Worm (Caenorhabditis elegans): ENCODE results near the gene srlf-26.
A peak's percentile ranks its signal among the peaks of the same experiment; 100 is the strongest.

The srlf-26 gene

DNA sequence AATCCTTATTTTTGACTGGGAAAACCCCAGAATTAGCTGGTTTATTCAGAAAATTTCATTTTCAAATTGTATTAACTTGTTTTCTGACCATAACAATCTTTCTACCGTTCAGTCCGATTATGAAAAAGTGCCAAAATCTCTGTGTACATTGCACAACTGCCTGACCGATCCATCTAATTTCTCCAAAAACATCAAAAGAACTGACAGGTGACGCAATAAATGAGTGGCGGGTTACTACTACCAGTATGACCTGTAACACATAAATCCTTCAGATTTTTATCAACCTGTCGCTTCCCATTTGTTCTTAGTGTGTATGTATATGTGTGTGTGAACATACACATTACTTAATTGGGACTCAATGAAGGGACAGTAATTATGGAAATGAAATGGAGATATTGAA lies 38.0 kb downstream of the srlf-26 start:
- TF ChIP-seq unc-55 (GFP tag; optimal IDR thresholded peaks at IDR 0.05), result peak; percentile 97
- no peak for TF ChIP-seq pha-4 (tag; optimal IDR thresholded peaks at IDR 0.05)
- TF ChIP-seq npax-4 (tag; optimal IDR thresholded peaks at IDR 0.05), result no peak
- TF ChIP-seq ceh-6 (GFP tag; optimal IDR thresholded peaks at IDR 0.05), result no peak
- TF ChIP-seq ceh-48 (tag; optimal IDR thresholded peaks at IDR 0.05), result no peak
- no peak for TF ChIP-seq hlh-30 (tag; optimal IDR thresholded peaks at IDR 0.05; ENCODE audit: insufficient read depth)
- no peak for TF ChIP-seq pag-3 (tag; optimal IDR thresholded peaks at IDR 0.05; ENCODE audit: borderline replicate concordance)
- no peak for TF ChIP-seq unc-3 (GFP tag; conservative IDR thresholded peaks at IDR 0.05)
- TF ChIP-seq unc-3 (tag; optimal IDR thresholded peaks at IDR 0.05), result no peak

DNA sequence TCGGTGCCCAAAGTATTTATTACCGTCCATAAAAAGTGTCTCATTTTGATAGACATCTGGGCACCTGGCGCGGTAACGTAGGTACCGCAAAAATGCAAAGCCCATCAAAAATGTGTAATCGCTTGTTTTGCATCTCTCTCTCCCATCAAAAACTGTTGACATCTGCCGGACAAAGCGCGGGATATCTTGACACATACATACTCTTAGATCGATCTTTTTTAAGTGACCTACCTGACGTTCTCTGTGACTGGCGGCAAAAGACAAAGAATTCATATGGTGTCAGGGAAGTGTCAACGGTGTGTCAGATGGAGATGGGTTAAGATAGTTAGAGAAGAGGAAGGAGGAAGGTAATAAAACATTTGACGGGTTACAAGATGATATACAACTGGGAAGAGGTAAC lies 40.2 kb downstream of the srlf-26 start:
- TF ChIP-seq ceh-48 (tag; optimal IDR thresholded peaks at IDR 0.05) (no peak), hlh-15 (tag; optimal IDR thresholded peaks at IDR 0.05) (no peak), rnt-1 (tag; optimal IDR thresholded peaks at IDR 0.05) (peak; percentile 88), syd-9 (tag; optimal IDR thresholded peaks at IDR 0.05) (no peak), dmd-4 (tag; optimal IDR thresholded peaks at IDR 0.05; ENCODE audit: borderline replicate concordance) (no peak), ceh-19 (GFP tag; optimal IDR thresholded peaks at IDR 0.05) (no peak), F13H6.1 (tag; optimal IDR thresholded peaks at IDR 0.05) (no peak), Y22D7AL.16 (tag; optimal IDR thresholded peaks at IDR 0.05) (no peak), pag-3 (tag; optimal IDR thresholded peaks at IDR 0.05; ENCODE audit: borderline replicate concordance) (no peak), unc-55 (GFP tag; optimal IDR thresholded peaks at IDR 0.05) (peak; percentile 98), ceh-22 (tag; optimal IDR thresholded peaks at IDR 0.05) (no peak), pha-2 (tag; optimal IDR thresholded peaks at IDR 0.05) (no peak), ceh-24 (tag; optimal IDR thresholded peaks at IDR 0.05) (no peak), sox-4 (tag; optimal IDR thresholded peaks at IDR 0.05) (no peak), unc-86 (tag; optimal IDR thresholded peaks at IDR 0.05) (no peak), sdc-2 (tag; optimal IDR thresholded peaks at IDR 0.05) (no peak), ceh-14 (tag; optimal IDR thresholded peaks at IDR 0.05) (no peak), pqm-1 (tag; optimal IDR thresholded peaks at IDR 0.05) (no peak), ceh-45 (GFP tag; IDR thresholded peaks at IDR 0.05) (no peak), unc-42 (tag; optimal IDR thresholded peaks at IDR 0.05) (no peak), nfya-1 (tag; optimal IDR thresholded peaks at IDR 0.05) (no peak), tbx-2 (tag; optimal IDR thresholded peaks at IDR 0.05) (peak; percentile 18)

DNA sequence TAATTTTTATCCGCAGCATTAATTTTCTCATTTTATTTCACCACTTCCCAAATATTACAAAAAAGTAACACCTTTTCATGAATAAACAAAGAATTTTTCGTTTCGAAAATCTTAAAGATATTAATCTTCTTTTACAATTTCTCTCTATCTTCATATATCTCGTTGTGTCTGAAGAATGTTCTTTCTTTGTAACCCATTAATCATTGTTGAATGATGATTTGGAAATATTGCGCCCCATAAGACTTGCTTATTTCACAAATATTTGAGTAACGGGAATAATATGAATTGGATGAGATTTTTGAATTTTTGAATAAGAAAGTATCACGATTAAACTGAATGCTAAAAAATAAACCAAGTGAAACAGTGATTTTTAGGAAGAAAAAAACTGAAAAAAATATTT lies 42.3 kb downstream of the srlf-26 start:
- no peak for TF ChIP-seq elt-4 (tag; optimal IDR thresholded peaks at IDR 0.05)
- no peak for TF ChIP-seq pha-4 (tag; optimal IDR thresholded peaks at IDR 0.05)
- TF ChIP-seq pax-1 (tag; optimal IDR thresholded peaks at IDR 0.05), result no peak
- TF ChIP-seq ceh-30 (tag; optimal IDR thresholded peaks at IDR 0.05), result no peak
- TF ChIP-seq lim-6 (tag; optimal IDR thresholded peaks at IDR 0.05), result no peak
- TF ChIP-seq unc-55 (GFP tag; optimal IDR thresholded peaks at IDR 0.05), result peak; percentile 61
- TF ChIP-seq ceh-19 (GFP tag; optimal IDR thresholded peaks at IDR 0.05), result no peak
- TF ChIP-seq mec-3 (tag; optimal IDR thresholded peaks at IDR 0.05; ENCODE audit: borderline replicate concordance), result no peak

- TF ChIP-seq zip-5 (tag; optimal IDR thresholded peaks at IDR 0.05) (no peak), odd-2 (tag; optimal IDR thresholded peaks at IDR 0.05) (no peak), F13H6.1 (tag; optimal IDR thresholded peaks at IDR 0.05) (no peak), ahr-1 (tag; optimal IDR thresholded peaks at IDR 0.05) (no peak), fax-1 (tag; optimal IDR thresholded peaks at IDR 0.05) (no peak), elt-2 (tag; optimal IDR thresholded peaks at IDR 0.05) (no peak), nhr-232 (tag; optimal IDR thresholded peaks at IDR 0.05) (no peak), pha-2 (tag; optimal IDR thresholded peaks at IDR 0.05) (no peak), ceh-18 (tag; optimal IDR thresholded peaks at IDR 0.05) (no peak), T23F11.4 (GFP tag; optimal IDR thresholded peaks at IDR 0.05) (no peak), ceh-9 (tag; optimal IDR thresholded peaks at IDR 0.05) (no peak), unc-86 (tag; optimal IDR thresholded peaks at IDR 0.05) (no peak), ceh-48 (tag; optimal IDR thresholded peaks at IDR 0.05) (no peak), C08G9.2 (tag; optimal IDR thresholded peaks at IDR 0.05) (no peak), ztf-16 (tag; optimal IDR thresholded peaks at IDR 0.05) (no peak), ets-4 (tag; optimal IDR thresholded peaks at IDR 0.05) (no peak), sdc-2 (tag; optimal IDR thresholded peaks at IDR 0.05) (no peak), rnt-1 (tag; optimal IDR thresholded peaks at IDR 0.05) (no peak)
Observed at ce11 chrIV:13725201-13725600, 46.5 kb downstream of the srlf-26 start.

Measured in whole organism, late embryonic.